Worm (Caenorhabditis elegans) whole organism, early embryonic: ENCODE measurements around the gene Y22D7AR.6.

Experiments used
- F13C5.2 ChIP-seq: sonication (generic microtip); optimal IDR thresholded peaks from 2 replicates; lab custom pipeline; 2017; ENCODE audit warnings: mild to moderate bottlenecking, missing genetic modification characterization, inconsistent platforms, missing compliant biosample characterization
- sea-1 ChIP-seq: fragments of 200-800 bp; sonication (Bioruptor generic); conservative IDR thresholded peaks from 2 replicates; pipeline ENCODE4 v1.3.6; 2022; ENCODE audit warnings: missing genetic modification characterization, missing compliant biosample characterization

DNA sequence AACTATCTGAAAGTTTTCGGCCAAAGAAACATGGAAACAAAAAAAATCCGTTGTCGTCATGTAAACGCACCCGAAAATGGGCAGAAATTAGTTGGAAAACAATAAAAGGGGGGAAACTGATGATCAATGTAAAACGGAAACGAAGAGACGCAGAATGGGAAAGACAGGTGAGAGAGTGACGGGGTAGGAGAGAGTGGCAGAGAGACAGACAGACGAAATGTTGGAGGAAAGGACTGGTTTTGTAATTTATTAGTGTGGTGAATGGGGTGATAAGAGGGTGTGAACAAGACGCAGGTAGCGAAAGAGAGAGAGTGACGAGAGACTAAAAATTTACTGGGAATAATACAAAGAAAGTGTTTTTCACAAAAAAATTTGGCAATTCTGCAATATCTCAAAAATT is 4.5 kb upstream of the Y22D7AR.6 start:
- TF ChIP-seq F13C5.2, result no peak
- TF ChIP-seq sea-1 (GFP tag; lab: Robert Waterston, UW), result no peak
